Worm (Caenorhabditis elegans): ENCODE data around the gene B0034.7.

The B0034.7 gene

DNA sequence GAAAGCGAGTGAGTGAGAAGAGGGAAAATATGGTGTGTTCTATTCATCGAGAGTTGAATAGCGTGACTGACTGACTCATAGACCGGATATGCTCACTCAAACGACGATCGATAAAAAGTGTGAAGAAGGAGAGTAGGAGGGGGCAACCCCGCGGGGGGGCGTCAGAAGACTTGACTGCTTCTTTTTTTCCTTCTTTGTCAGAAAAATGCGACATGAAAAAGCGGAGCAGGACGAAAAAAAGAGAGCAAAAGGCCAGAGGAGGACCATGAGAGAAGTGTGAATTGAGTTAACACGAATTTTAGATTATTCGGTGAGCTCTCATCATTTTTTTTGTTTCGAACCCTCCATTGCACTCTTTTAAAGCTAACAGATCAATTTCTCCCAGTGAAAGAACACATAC lies 926 bp downstream of the B0034.7 start:
- TF ChIP-seq ceh-82 (tag; optimal IDR thresholded peaks at IDR 0.05) (no peak), zag-1 (tag; optimal IDR thresholded peaks at IDR 0.05) (peak; percentile 23), unc-55 (GFP tag; optimal IDR thresholded peaks at IDR 0.05) (no peak), sma-9 (GFP tag; optimal IDR thresholded peaks at IDR 0.05) (peak; percentile 34), sma-9 (tag; optimal IDR thresholded peaks at IDR 0.05) (no peak), alr-1 (tag; optimal IDR thresholded peaks at IDR 0.05) (no peak), skn-1 (tag; optimal IDR thresholded peaks at IDR 0.05) (no peak), nhr-129 (tag; optimal IDR thresholded peaks at IDR 0.05) (no peak), sma-3 (GFP tag; optimal IDR thresholded peaks at IDR 0.05) (no peak), lsy-2 (tag; optimal IDR thresholded peaks at IDR 0.05) (peak in 1 of 2 experiments; percentile 6)

DNA sequence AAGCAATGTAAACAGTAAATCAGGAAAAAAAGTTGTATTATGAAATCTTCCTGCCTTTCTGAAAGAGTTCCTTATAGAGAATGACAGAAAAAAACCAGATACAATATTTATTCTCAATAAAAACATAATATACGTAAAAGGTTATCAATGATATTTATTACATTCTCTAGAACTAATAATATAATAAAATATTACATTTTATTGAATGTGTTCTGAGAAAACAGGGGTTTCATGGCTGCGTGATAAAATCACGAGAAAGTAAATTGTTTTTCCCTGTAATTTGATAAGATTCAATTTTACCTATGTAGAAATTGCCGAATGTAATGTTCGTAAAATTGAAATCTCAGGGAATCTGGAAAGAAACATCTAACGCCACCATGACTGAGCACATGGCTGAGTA lies 3.5 kb downstream of the B0034.7 start:
- TF ChIP-seq nhr-21 (tag; optimal IDR thresholded peaks at IDR 0.05) (peak; percentile 16), dmd-4 (tag; optimal IDR thresholded peaks at IDR 0.05) (peak; percentile 54), peb-1 (tag; optimal IDR thresholded peaks at IDR 0.05) (no peak)

DNA sequence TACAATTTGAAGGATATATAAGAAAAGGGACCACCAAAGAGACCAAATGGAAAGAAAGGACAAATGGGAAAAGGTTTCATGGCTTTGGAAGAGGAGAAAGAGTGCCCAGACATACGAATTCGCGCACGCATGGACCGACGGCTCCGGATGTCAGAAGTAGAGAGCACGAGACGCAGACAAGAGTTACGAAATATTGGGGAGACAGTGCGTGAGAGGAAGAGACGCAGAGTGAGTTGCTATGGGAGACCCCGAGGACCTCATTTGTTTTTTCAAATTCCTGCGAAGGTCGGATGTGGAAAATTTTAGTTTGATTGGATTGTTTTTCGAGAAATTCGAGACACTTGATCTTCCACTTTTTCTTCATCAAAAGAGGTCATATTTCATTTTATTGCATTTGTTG lies 5.2 kb downstream of the B0034.7 start:
- peak; percentile 23 for TF ChIP-seq snpc-4 (tag; optimal IDR thresholded peaks at IDR 0.05)
- TF ChIP-seq ceh-82 (tag; optimal IDR thresholded peaks at IDR 0.05), result no peak
- no peak for TF ChIP-seq nhr-237 (tag; optimal IDR thresholded peaks at IDR 0.05)
- no peak for TF ChIP-seq R02D3.7 (tag; optimal IDR thresholded peaks at IDR 0.05)
- no peak for TF ChIP-seq sem-4 (tag; optimal IDR thresholded peaks at IDR 0.05)
- TF ChIP-seq peb-1 (tag; optimal IDR thresholded peaks at IDR 0.05), result no peak
- no peak for TF ChIP-seq blmp-1 (tag; optimal IDR thresholded peaks at IDR 0.05; ENCODE audit: insufficient read depth)
- no peak for TF ChIP-seq ztf-1 (GFP tag; conservative IDR thresholded peaks at IDR 0.05)
- TF ChIP-seq ZK546.5 (tag; optimal IDR thresholded peaks at IDR 0.05), result no peak
- no peak for TF ChIP-seq Y55F3AM.14 (GFP tag; optimal IDR thresholded peaks at IDR 0.05)
- TF ChIP-seq sma-9 (GFP tag; optimal IDR thresholded peaks at IDR 0.05), result peak; percentile 2
- TF ChIP-seq sma-9 (tag; optimal IDR thresholded peaks at IDR 0.05), result no peak
- no peak for TF ChIP-seq unc-62 (GFP tag; optimal IDR thresholded peaks at IDR 0.05)
- TF ChIP-seq lin-39 (tag; optimal IDR thresholded peaks at IDR 0.05), result no peak
- TF ChIP-seq elt-3 (tag; optimal IDR thresholded peaks at IDR 0.05), result no peak
- peak; percentile 55 for TF ChIP-seq lin-11 (tag; optimal IDR thresholded peaks at IDR 0.05)
- no peak for TF ChIP-seq dmd-4 (tag; optimal IDR thresholded peaks at IDR 0.05)
- no peak for TF ChIP-seq nhr-21 (tag; optimal IDR thresholded peaks at IDR 0.05)
- TF ChIP-seq nhr-129 (tag; optimal IDR thresholded peaks at IDR 0.05), result peak; percentile 32
- no peak for TF ChIP-seq nhr-12 (tag; optimal IDR thresholded peaks at IDR 0.05)
- TF ChIP-seq ztf-4 (tag; optimal IDR thresholded peaks at IDR 0.05), result no peak
- TF ChIP-seq crh-2 (tag; optimal IDR thresholded peaks at IDR 0.05), result no peak
- peak; percentile 31 for TF ChIP-seq zag-1 (tag; optimal IDR thresholded peaks at IDR 0.05)
- TF ChIP-seq nhr-10 (tag; optimal IDR thresholded peaks at IDR 0.05), result no peak
- TF ChIP-seq skn-1 (tag; optimal IDR thresholded peaks at IDR 0.05), result no peak
- TF ChIP-seq F13H6.1 (tag; optimal IDR thresholded peaks at IDR 0.05), result peak; percentile 16
- TF ChIP-seq C34F6.9 (tag; optimal IDR thresholded peaks at IDR 0.05), result peak; percentile 39
- no peak for TF ChIP-seq nhr-11 (tag; optimal IDR thresholded peaks at IDR 0.05)
- TF ChIP-seq alr-1 (tag; optimal IDR thresholded peaks at IDR 0.05), result no peak
- no peak for TF ChIP-seq nhr-25 (tag; optimal IDR thresholded peaks at IDR 0.05)
- no peak for TF ChIP-seq sma-3 (GFP tag; optimal IDR thresholded peaks at IDR 0.05)
- TF ChIP-seq nhr-23 (tag; optimal IDR thresholded peaks at IDR 0.05), result no peak
- TF ChIP-seq mab-5 (tag; optimal IDR thresholded peaks at IDR 0.05), result no peak
- TF ChIP-seq unc-39 (tag; optimal IDR thresholded peaks at IDR 0.05), result no peak
- TF ChIP-seq aly-2 (tag; optimal IDR thresholded peaks at IDR 0.05), result no peak
- no peak for TF ChIP-seq elt-1 (tag; optimal IDR thresholded peaks at IDR 0.05)
- TF ChIP-seq unc-55 (GFP tag; optimal IDR thresholded peaks at IDR 0.05), result peak; percentile 26
- TF ChIP-seq mdl-1 (tag; optimal IDR thresholded peaks at IDR 0.05), result no peak
- no peak for TF ChIP-seq nhr-77 (tag; optimal IDR thresholded peaks at IDR 0.05)
- TF ChIP-seq lsy-2 (tag; optimal IDR thresholded peaks at IDR 0.05), result peak in 1 of 2 experiments; percentile 21
- no peak for TF ChIP-seq ztf-11 (tag; optimal IDR thresholded peaks at IDR 0.05)
- TF ChIP-seq mbf-1 (tag; optimal IDR thresholded peaks at IDR 0.05), result no peak
- no peak for TF ChIP-seq egl-27 (tag; optimal IDR thresholded peaks at IDR 0.05)
- TF ChIP-seq ama-1 (optimal IDR thresholded peaks at IDR 0.05), result no peak
